Worm (Caenorhabditis elegans): ENCODE measurements around the gene srt-64.

Gene srt-64

ce11 chrV:5169586-5169985, at the start of gene srt-64:
Gene srt-64 (minus strand): TSS chrV:5169686.
- no peak for TF ChIP-seq unc-62 (GFP tag; optimal IDR thresholded peaks at IDR 0.05)

ce11 chrV:5213674-5214073, 44.2 kb upstream of the srt-64 start:
- no peak for TF ChIP-seq unc-62 (GFP tag; optimal IDR thresholded peaks at IDR 0.05)

- TF ChIP-seq unc-62 (GFP tag; optimal IDR thresholded peaks at IDR 0.05), result no peak
Observed at ce11 chrV:5204127-5204526, 34.6 kb upstream of the srt-64 start, which contains the start of gene ttc-37. Gene ttc-37 (plus strand): TSS chrV:5204475.

- no peak for TF ChIP-seq unc-62 (GFP tag; optimal IDR thresholded peaks at IDR 0.05)
Observed at ce11 chrV:5203643-5204042, 34.2 kb upstream of the srt-64 start.

- TF ChIP-seq unc-62 (GFP tag; optimal IDR thresholded peaks at IDR 0.05), result no peak
Observed at ce11 chrV:5201706-5202105, 32.2 kb upstream of the srt-64 start.

- no peak for TF ChIP-seq unc-62 (GFP tag; optimal IDR thresholded peaks at IDR 0.05)
Observed at ce11 chrV:5200188-5200587, 30.7 kb upstream of the srt-64 start.

- TF ChIP-seq unc-62 (GFP tag; optimal IDR thresholded peaks at IDR 0.05), result no peak
Observed at ce11 chrV:5198240-5198639, 28.8 kb upstream of the srt-64 start, which contains the start of gene Y47A7.2. Gene Y47A7.2 (minus strand): TSS chrV:5198340.

ce11 chrV:5194508-5194907, 25.0 kb upstream of the srt-64 start, which contains the start of gene abu-8:
Gene abu-8 (minus strand): TSS chrV:5194608.
- TF ChIP-seq unc-62 (GFP tag; optimal IDR thresholded peaks at IDR 0.05), result no peak

ce11 chrV:5192501-5192900, 23.0 kb upstream of the srt-64 start, which contains the start of gene C03A7.13:
Gene C03A7.13 (minus strand): TSS chrV:5192543.
- TF ChIP-seq unc-62 (GFP tag; optimal IDR thresholded peaks at IDR 0.05), result no peak

- no peak for TF ChIP-seq unc-62 (GFP tag; optimal IDR thresholded peaks at IDR 0.05)
Observed at ce11 chrV:5181612-5182011, 12.1 kb upstream of the srt-64 start, which contains the start of gene C03A7.2. Gene C03A7.2 (plus strand): TSS chrV:5181912.

- no peak for TF ChIP-seq unc-62 (GFP tag; optimal IDR thresholded peaks at IDR 0.05)
Observed at ce11 chrV:5178051-5178450, 8.6 kb upstream of the srt-64 start.

ce11 chrV:5177209-5177608, 7.7 kb upstream of the srt-64 start, which contains the start of gene ugt-51:
Gene ugt-51 (minus strand): TSS chrV:5177309.
- TF ChIP-seq unc-62 (GFP tag; optimal IDR thresholded peaks at IDR 0.05), result no peak

- no peak for TF ChIP-seq unc-62 (GFP tag; optimal IDR thresholded peaks at IDR 0.05)
Observed at ce11 chrV:5172833-5173232, 3.3 kb upstream of the srt-64 start, which contains the start of gene srt-65. Gene srt-65 (minus strand): TSS chrV:5172933.

- TF ChIP-seq unc-62 (GFP tag; optimal IDR thresholded peaks at IDR 0.05), result no peak
Observed at ce11 chrV:5165426-5165825, 4.1 kb downstream of the srt-64 start, which contains the start of gene srw-140. Gene srw-140 (plus strand): TSS chrV:5165726.

- TF ChIP-seq unc-62 (GFP tag; optimal IDR thresholded peaks at IDR 0.05), result no peak
Observed at ce11 chrV:5164682-5165081, 4.8 kb downstream of the srt-64 start, which contains the start of gene abu-7. Gene abu-7 (minus strand): TSS chrV:5164782.

ce11 chrV:5161792-5162191, 7.7 kb downstream of the srt-64 start, which contains the start of gene abu-6:
Gene abu-6 (minus strand): TSS chrV:5161892.
- TF ChIP-seq unc-62 (GFP tag; optimal IDR thresholded peaks at IDR 0.05), result no peak

- no peak for TF ChIP-seq unc-62 (GFP tag; optimal IDR thresholded peaks at IDR 0.05)
Observed at ce11 chrV:5158302-5158701, 11.2 kb downstream of the srt-64 start, which contains the start of gene abu-15. Gene abu-15 (plus strand): TSS chrV:5158602.

ce11 chrV:5157660-5158059, 11.8 kb downstream of the srt-64 start, which contains the start of gene srx-39:
Gene srx-39 (minus strand): TSS chrV:5157760.
- no peak for TF ChIP-seq unc-62 (GFP tag; optimal IDR thresholded peaks at IDR 0.05)

Measured in whole organism, dauer.